Worm (Caenorhabditis elegans): ENCODE results near the gene srd-46.

DNA sequence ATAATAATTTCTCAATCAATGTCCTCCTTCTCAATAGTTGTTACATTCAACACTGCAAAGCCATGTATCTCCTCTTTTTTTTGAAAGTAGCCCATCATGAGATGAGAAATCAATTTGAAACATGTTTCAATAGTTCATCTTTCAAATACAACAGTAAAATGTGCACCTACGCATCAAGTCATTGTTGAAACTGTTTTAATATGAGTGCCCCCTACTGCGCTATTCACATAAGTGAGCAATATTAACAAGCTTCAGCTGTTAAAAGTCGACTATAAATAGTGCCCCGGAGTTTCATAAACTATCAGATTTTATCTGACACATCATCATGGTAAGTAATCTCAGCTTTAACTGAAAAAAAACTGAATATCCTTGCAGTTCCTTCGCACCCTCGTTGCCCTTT lies 28.5 kb downstream of the srd-46 start, which contains the start of the genes nspc-15 and F19H6.6:
- TF ChIP-seq W03F9.2 (tag; optimal IDR thresholded peaks at IDR 0.05) = no peak
- no peak for TF ChIP-seq dao-5 (tag; optimal IDR thresholded peaks at IDR 0.05)

Data from whole organism, L4/young adult.